Fruit fly (Drosophila melanogaster): ENCODE data around the gene Wnt5.

The Wnt5 gene

DNA sequence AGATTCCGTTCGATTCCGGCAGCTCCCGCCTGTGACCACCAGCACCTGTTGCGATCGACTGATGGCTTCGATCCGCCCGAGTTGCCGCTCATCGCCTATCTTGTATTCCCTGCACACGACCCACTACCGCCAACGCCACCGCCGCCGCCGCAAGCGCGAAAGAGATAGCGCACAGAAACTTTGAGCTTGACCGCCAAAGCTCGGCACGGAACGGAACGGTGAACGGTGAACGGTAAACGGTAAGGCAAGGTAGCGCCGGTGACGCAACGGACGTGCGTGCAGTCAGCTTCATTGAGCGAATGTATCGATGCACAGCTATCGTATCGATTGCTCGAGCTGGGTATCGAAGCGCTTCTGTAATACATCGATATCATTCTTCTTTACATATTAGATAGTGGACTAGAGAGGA is 7.1 kb upstream of the Wnt5 start, which contains the start of gene Ggt-1 (continued):
- no peak for TF ChIP-seq Optix (GFP tag; IDR thresholded peaks at IDR 0.05)
- peak; percentile 42 for TF ChIP-seq lab (GFP tag; optimal IDR thresholded peaks at IDR 0.05)
- TF ChIP-seq z (GFP tag; IDR thresholded peaks at IDR 0.05) = no peak
- no peak for TF ChIP-seq CG7987 (GFP tag; optimal IDR thresholded peaks at IDR 0.05)
- TF ChIP-seq CG31441 (GFP tag; IDR thresholded peaks at IDR 0.05) = peak; percentile 23; the same call in 1 of the 2 replicates
- TF ChIP-seq CG11398 (GFP tag; optimal IDR thresholded peaks at IDR 0.05) = no peak
- TF ChIP-seq maf-S (GFP tag; optimal IDR thresholded peaks at IDR 0.05) = no peak
- peak; percentile 98 for TF ChIP-seq HLH4C (GFP tag; IDR thresholded peaks at IDR 0.05; ENCODE audit: partially characterized antibody)
- peak; percentile 93 for TF ChIP-seq vnd (GFP tag; IDR thresholded peaks at IDR 0.05; ENCODE audit: partially characterized antibody)
- TF ChIP-seq amos (GFP tag; IDR thresholded peaks at IDR 0.05; ENCODE audit: partially characterized antibody) = peak; percentile 89
- no peak for TF ChIP-seq CG6854 (GFP tag; optimal IDR thresholded peaks at IDR 0.05)
- no peak for TF ChIP-seq CG16779 (GFP tag; IDR thresholded peaks at IDR 0.05)
- no peak for TF ChIP-seq CG17829 (tag; optimal IDR thresholded peaks at IDR 0.05)
- TF ChIP-seq bab2 (GFP tag; optimal IDR thresholded peaks at IDR 0.05) = no peak
- TF ChIP-seq fd64A (GFP tag; optimal IDR thresholded peaks at IDR 0.05) = no peak
- no peak for TF ChIP-seq schlank (tag; optimal IDR thresholded peaks at IDR 0.05)
- peak; percentile 91 for TF ChIP-seq Doc3 (GFP tag; IDR thresholded peaks at IDR 0.05; ENCODE audit: partially characterized antibody)
- TF ChIP-seq CG17612 (GFP tag; IDR thresholded peaks at IDR 0.05) = no peak
- TF ChIP-seq ttk (GFP tag; IDR thresholded peaks at IDR 0.05) = no peak
- no peak for TF ChIP-seq CG8924 (tag; optimal IDR thresholded peaks at IDR 0.05)
- no peak for TF ChIP-seq CG11093 (GFP tag; IDR thresholded peaks at IDR 0.05)
- peak; percentile 35 for TF ChIP-seq CG34376 (GFP tag; optimal IDR thresholded peaks at IDR 0.05)
- TF ChIP-seq Eip74EF (GFP tag; optimal IDR thresholded peaks at IDR 0.05) = peak in 1 of 2 experiments; percentile 19
- no peak for TF ChIP-seq Fer3 (tag; optimal IDR thresholded peaks at IDR 0.05)
- TF ChIP-seq CG6791 (GFP tag; IDR thresholded peaks at IDR 0.05; ENCODE audit: partially characterized antibody) = peak; percentile 95
- peak in 1 of 2 experiments; percentile 9 for TF ChIP-seq Hr78 (GFP tag; optimal IDR thresholded peaks at IDR 0.05)
- TF ChIP-seq CG13296 (GFP tag; optimal IDR thresholded peaks at IDR 0.05) = no peak
- TF ChIP-seq Dp (GFP tag; optimal IDR thresholded peaks at IDR 0.05) = peak; percentile 34
- peak; percentile 87 for TF ChIP-seq CG17186 (GFP tag; optimal IDR thresholded peaks at IDR 0.05)
- TF ChIP-seq MESR4 (GFP tag; optimal IDR thresholded peaks at IDR 0.05) = peak; percentile 19
- TF ChIP-seq Chrac-16 (GFP tag; optimal IDR thresholded peaks at IDR 0.05) = no peak
- peak; percentile 99 for TF ChIP-seq CG1603 (tag; optimal IDR thresholded peaks at IDR 0.05)
- TF ChIP-seq Bdp1 (GFP tag; optimal IDR thresholded peaks at IDR 0.05) = no peak
- no peak for TF ChIP-seq C15 (GFP tag; IDR thresholded peaks at IDR 0.05)
- peak; percentile 22 for TF ChIP-seq CrebB (tag; optimal IDR thresholded peaks at IDR 0.05)
- TF ChIP-seq CG10321 (GFP tag; IDR thresholded peaks at IDR 0.05) = no peak
- peak; percentile 61 for TF ChIP-seq CG13894 (tag; optimal IDR thresholded peaks at IDR 0.05)
- no peak for TF ChIP-seq CG4404 (GFP tag; IDR thresholded peaks at IDR 0.05)
- TF ChIP-seq CG12659 (GFP tag; optimal IDR thresholded peaks at IDR 0.05) = peak; percentile 40
- TF ChIP-seq Hmx (GFP tag; optimal IDR thresholded peaks at IDR 0.05) = no peak
- no peak for TF ChIP-seq CG6654 (GFP tag; optimal IDR thresholded peaks at IDR 0.05)
- peak; percentile 77 for TF ChIP-seq stwl (tag; optimal IDR thresholded peaks at IDR 0.05)
- no peak for TF ChIP-seq CG4854 (GFP tag; optimal IDR thresholded peaks at IDR 0.05)
- TF ChIP-seq Elba2 (GFP tag; optimal IDR thresholded peaks at IDR 0.05) = no peak
- peak; percentile 92 for TF ChIP-seq CG5180 (GFP tag; optimal IDR thresholded peaks at IDR 0.05)
- TF ChIP-seq ewg (GFP tag; optimal IDR thresholded peaks at IDR 0.05) = no peak
- no peak for TF ChIP-seq trh (GFP tag; optimal IDR thresholded peaks at IDR 0.05)
- no peak for TF ChIP-seq HLH3B (GFP tag; IDR thresholded peaks at IDR 0.05)
- no peak for TF ChIP-seq CG15011 (GFP tag; optimal IDR thresholded peaks at IDR 0.05)
- peak in 1 of 2 experiments; percentile 93 for TF ChIP-seq Pdp1 (GFP tag; optimal IDR thresholded peaks at IDR 0.05)

Data from whole organism, embryonic.